Worm (Caenorhabditis elegans) whole organism, L1 larva: ENCODE measurements around the gene aqp-6.

Source experiments
- C04F5.9 ChIP-seq: sonication (generic microtip); optimal IDR thresholded peaks from 2 replicates; lab custom pipeline; 2016; ENCODE audit warnings: missing genetic modification characterization, missing compliant biosample characterization
- C16A3.4 ChIP-seq: fragments of 150-350 bp; optimal IDR thresholded peaks from 2 replicates; lab custom pipeline; 2014; ENCODE audit warnings: missing biosample characterization, missing genetic modification characterization
- C34B4.2 ChIP-seq: sonication (generic microtip); optimal IDR thresholded peaks from 2 replicates; lab custom pipeline; 2017; ENCODE audit warnings: mild to moderate bottlenecking, missing genetic modification characterization, missing compliant biosample characterization
- Y116A8C.19 ChIP-seq: sonication (generic microtip); optimal IDR thresholded peaks from 2 replicates; lab custom pipeline; 2016; ENCODE audit warnings: missing compliant biosample characterization, missing genetic modification characterization, borderline replicate concordance
- alr-1 ChIP-seq: fragments of 200-800 bp; sonication (Bioruptor generic); optimal IDR thresholded peaks from 2 replicates; lab custom pipeline; 2018; ENCODE audit warnings: borderline replicate concordance, mild to moderate bottlenecking, missing genetic modification characterization, missing compliant biosample characterization
- ama-1 ChIP-seq: fragments of 150-350 bp; optimal IDR thresholded peaks from 2 replicates; lab custom pipeline; 2014
- ceh-8 ChIP-seq: fragments of 200-800 bp; sonication (Bioruptor generic); optimal IDR thresholded peaks from 2 replicates; lab custom pipeline; 2018; ENCODE audit warnings: mild to moderate bottlenecking, missing genetic modification characterization, moderate library complexity, missing compliant biosample characterization
- ceh-82 ChIP-seq, 3 experiments: fragments of 150-350 bp in 1 of 3; sonication (generic microtip) in 2 of 3; optimal IDR thresholded peaks; 2 replicates each; lab custom pipeline; 2014 to 2017; ENCODE audit warnings: missing biosample characterization in 3 of 3, missing genetic modification characterization in 3 of 3
- dpl-1 ChIP-seq, 3 experiments: fragments of 150-350 bp in 2 of 3; sonication (generic microtip) in 1 of 3; optimal IDR thresholded peaks; 2 replicates each; lab custom pipeline; 2014 to 2017; ENCODE audit warnings: missing biosample characterization in 3 of 3, missing genetic modification characterization in 3 of 3, missing genetic modification reagents in 3 of 3
- dsc-1 ChIP-seq: sonication (generic microtip); optimal IDR thresholded peaks from 2 replicates; lab custom pipeline; 2016; ENCODE audit warnings: mild to moderate bottlenecking, missing genetic modification characterization, missing compliant biosample characterization
- efl-1 ChIP-seq, 4 experiments: fragments of 150-350 bp; optimal IDR thresholded peaks in 3 of 4; peaks in 1 of 4; 1 replicate in 1 of 4; 2 replicates in 3 of 4; lab custom pipeline; 2014; ENCODE audit warnings: missing biosample characterization in 2 of 4, missing genetic modification characterization in 2 of 4, missing genetic modification reagents in 2 of 4
- efl-3 ChIP-seq: fragments of 200-800 bp; sonication (Bioruptor generic); optimal IDR thresholded peaks from 2 replicates; lab custom pipeline; 2018; ENCODE audit warnings: mild to moderate bottlenecking, missing genetic modification characterization, missing compliant biosample characterization
- fkh-10 ChIP-seq: sonication (generic microtip); optimal IDR thresholded peaks from 2 replicates; lab custom pipeline; 2017; ENCODE audit warnings: missing biosample characterization, missing genetic modification reagents, missing genetic modification characterization
- fkh-4 ChIP-seq: sonication (generic microtip); optimal IDR thresholded peaks from 2 replicates; lab custom pipeline; 2016; ENCODE audit warnings: missing compliant biosample characterization, missing genetic modification characterization, borderline replicate concordance
- grh-1 ChIP-seq: fragments of 200-800 bp; sonication (Bioruptor generic); IDR thresholded peaks from 2 replicates; pipeline ENCODE4 v1.3.6; 2022; ENCODE audit warnings: missing genetic modification reagents, missing genetic modification characterization, missing compliant biosample characterization
- hlh-17 ChIP-seq: fragments of 200-800 bp; sonication (Bioruptor generic); optimal IDR thresholded peaks from 2 replicates; lab custom pipeline; 2018; ENCODE audit warnings: missing genetic modification characterization, mild to moderate bottlenecking, missing compliant biosample characterization, moderate library complexity, borderline replicate concordance
- irx-1 ChIP-seq: sonication (generic microtip); optimal IDR thresholded peaks from 2 replicates; lab custom pipeline; 2016; ENCODE audit warnings: missing genetic modification characterization, missing compliant biosample characterization
- jun-1 ChIP-seq: fragments of 150-350 bp; optimal IDR thresholded peaks from 2 replicates; lab custom pipeline; 2014; ENCODE audit warnings: missing biosample characterization, missing genetic modification reagents, missing genetic modification characterization
- lin-14 ChIP-seq: fragments of 200-800 bp; sonication (Bioruptor generic); optimal IDR thresholded peaks from 2 replicates; lab custom pipeline; 2018; ENCODE audit warnings: mild to moderate bottlenecking, missing genetic modification characterization, moderate library complexity, missing compliant biosample characterization
- lir-3 ChIP-seq: sonication (generic microtip); optimal IDR thresholded peaks from 2 replicates; lab custom pipeline; 2016; ENCODE audit warnings: mild to moderate bottlenecking, missing genetic modification characterization, moderate library complexity, missing compliant biosample characterization; ENCODE audit not compliant: poor library complexity
- lsy-2 ChIP-seq, 2 experiments: fragments of 150-350 bp; optimal IDR thresholded peaks; 2 replicates each; lab custom pipeline; 2014; ENCODE audit warnings: missing biosample characterization in 2 of 2, missing genetic modification characterization in 2 of 2
- mdl-1 ChIP-seq, 2 experiments: fragments of 150-350 bp; optimal IDR thresholded peaks; 2 replicates each; lab custom pipeline; 2014 to 2017; ENCODE audit warnings: missing biosample characterization in 2 of 2, missing genetic modification characterization in 2 of 2, inconsistent platforms in 1 of 2
- mef-2 ChIP-seq: fragments of 150-350 bp; optimal IDR thresholded peaks from 2 replicates; lab custom pipeline; 2014; ENCODE audit warnings: missing biosample characterization, missing genetic modification characterization
- mep-1 ChIP-seq: fragments of 150-350 bp; optimal IDR thresholded peaks from 2 replicates; lab custom pipeline; 2014; ENCODE audit warnings: missing biosample characterization, missing genetic modification characterization
- nhr-11 ChIP-seq: fragments of 150-350 bp; optimal IDR thresholded peaks from 2 replicates; lab custom pipeline; 2014; ENCODE audit warnings: missing biosample characterization, missing genetic modification characterization
- nhr-12 ChIP-seq: sonication (generic microtip); optimal IDR thresholded peaks from 2 replicates; lab custom pipeline; 2017; ENCODE audit warnings: missing biosample characterization, missing genetic modification characterization
- nhr-19 ChIP-seq: fragments of 200-800 bp; sonication (Bioruptor generic); conservative IDR thresholded peaks from 2 replicates; pipeline ENCODE4 v1.3.6; 2022; ENCODE audit warnings: missing genetic modification characterization, missing compliant biosample characterization
- nhr-20 ChIP-seq: sonication (generic microtip); optimal IDR thresholded peaks from 2 replicates; lab custom pipeline; 2016; ENCODE audit warnings: mild to moderate bottlenecking, missing genetic modification characterization, missing compliant biosample characterization
- nhr-237 ChIP-seq: fragments of 150-350 bp; optimal IDR thresholded peaks from 2 replicates; lab custom pipeline; 2014; ENCODE audit warnings: missing biosample characterization, missing genetic modification characterization
- nhr-47 ChIP-seq: sonication (generic microtip); optimal IDR thresholded peaks from 2 replicates; lab custom pipeline; 2016; ENCODE audit warnings: mild to moderate bottlenecking, missing genetic modification characterization, moderate library complexity, missing compliant biosample characterization
- nhr-71 ChIP-seq: sonication (generic microtip); optimal IDR thresholded peaks from 2 replicates; lab custom pipeline; 2016; ENCODE audit warnings: mild to moderate bottlenecking, missing genetic modification characterization, moderate library complexity, missing compliant biosample characterization
- nhr-90 ChIP-seq: sonication (generic microtip); optimal IDR thresholded peaks from 2 replicates; lab custom pipeline; 2016; ENCODE audit warnings: mild to moderate bottlenecking, missing genetic modification characterization, missing compliant biosample characterization; ENCODE audit not compliant: poor library complexity
- rnt-1 ChIP-seq: sonication (generic microtip); optimal IDR thresholded peaks from 2 replicates; lab custom pipeline; 2016; ENCODE audit warnings: mild to moderate bottlenecking, missing genetic modification characterization, moderate library complexity, missing compliant biosample characterization
- skn-1 ChIP-seq: fragments of 150-350 bp; optimal IDR thresholded peaks from 2 replicates; lab custom pipeline; 2014; ENCODE audit warnings: missing biosample characterization, missing genetic modification characterization
- snu-23 ChIP-seq: sonication (generic microtip); optimal IDR thresholded peaks from 2 replicates; lab custom pipeline; 2016; ENCODE audit warnings: missing genetic modification characterization, missing compliant biosample characterization
- sptf-1 ChIP-seq: fragments of 150-350 bp; optimal IDR thresholded peaks from 2 replicates; lab custom pipeline; 2014; ENCODE audit warnings: missing biosample characterization, missing genetic modification characterization
- sup-37 ChIP-seq: fragments of 200-800 bp; sonication (Bioruptor generic); optimal IDR thresholded peaks from 2 replicates; lab custom pipeline; 2018; ENCODE audit warnings: mild to moderate bottlenecking, missing genetic modification characterization, missing compliant biosample characterization
- tbx-2 ChIP-seq: sonication (generic microtip); optimal IDR thresholded peaks from 2 replicates; lab custom pipeline; 2016; ENCODE audit warnings: missing genetic modification characterization, missing compliant biosample characterization
- tlp-1 ChIP-seq: fragments of 150-350 bp; optimal IDR thresholded peaks from 2 replicates; lab custom pipeline; 2014; ENCODE audit warnings: missing biosample characterization, missing genetic modification characterization
- unc-30 ChIP-seq: sonication (generic microtip); optimal IDR thresholded peaks from 2 replicates; lab custom pipeline; 2017; ENCODE audit warnings: missing biosample characterization, missing genetic modification characterization
- unc-86 ChIP-seq: sonication (generic microtip); optimal IDR thresholded peaks from 2 replicates; lab custom pipeline; 2016; ENCODE audit warnings: missing genetic modification characterization, missing compliant biosample characterization
- unc-98 ChIP-seq: fragments of 200-800 bp; sonication (Bioruptor generic); IDR thresholded peaks from 2 replicates; pipeline ENCODE4 v1.3.6; 2022; ENCODE audit warnings: missing genetic modification characterization, missing compliant biosample characterization
- xbp-1 ChIP-seq: sonication (generic microtip); optimal IDR thresholded peaks from 2 replicates; lab custom pipeline; 2016; ENCODE audit warnings: missing genetic modification characterization, missing compliant biosample characterization
- zag-1 ChIP-seq: fragments of 150-350 bp; optimal IDR thresholded peaks from 2 replicates; lab custom pipeline; 2014; ENCODE audit warnings: missing biosample characterization, missing genetic modification characterization
- zip-4 ChIP-seq: fragments of 200-800 bp; sonication (Bioruptor generic); optimal IDR thresholded peaks from 2 replicates; lab custom pipeline; 2018; ENCODE audit warnings: mild to moderate bottlenecking, missing genetic modification characterization, moderate library complexity, missing compliant biosample characterization

The aqp-6 gene

ce11 chrV:10670817-10671216 lies 22.6 kb downstream of the aqp-6 start:
- TF ChIP-seq dpl-1 (GFP tag; optimal IDR thresholded peaks at IDR 0.05; lab: Kevin White, UChicago) (no peak), fkh-10 (GFP tag; lab: Kevin White, UChicago) (no peak), nhr-71 (no peak), hlh-17 (no peak), fkh-4 (no peak), tlp-1 (tag; lab: Kevin White, UChicago) (no peak), unc-30 (no peak), mef-2 (tag; lab: Kevin White, UChicago) (no peak)
- TF ChIP-seq, all 84 proteins: peak for 0

DNA sequence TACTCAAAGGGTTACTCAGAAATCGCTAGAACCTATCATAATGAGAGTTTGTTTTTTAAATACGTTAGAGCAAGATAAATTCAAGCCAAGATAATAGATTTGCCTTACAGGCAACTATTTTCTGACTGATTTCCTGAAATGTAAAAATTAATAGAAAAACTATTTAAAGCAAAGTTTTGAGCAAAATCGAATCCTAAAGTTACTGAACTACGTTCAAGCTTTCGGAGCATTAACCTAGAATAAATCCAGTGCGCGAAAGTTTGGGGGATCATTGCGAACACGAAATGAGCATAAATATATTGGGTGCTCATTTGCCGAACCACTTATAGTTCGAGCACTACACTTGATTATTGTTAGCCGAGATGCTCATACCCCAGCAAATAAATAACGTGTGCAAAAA lies 23.4 kb downstream of the aqp-6 start, which contains the start of gene ceh-22:
TSS of gene ceh-22 (plus strand) at position 301 of the 400 bp plus-strand sequence.
- TF ChIP-seq sptf-1 (tag; lab: Kevin White, UChicago) (no peak), zip-4 (GFP tag; lab: Kevin White, UChicago) (no peak), C34B4.2 (no peak), lir-3 (tag; lab: Kevin White, UChicago) (no peak), unc-30 (no peak), zag-1 (tag; lab: Kevin White, UChicago) (no peak), unc-86 (tag; lab: Kevin White, UChicago) (no peak), rnt-1 (tag; lab: Kevin White, UChicago) (no peak), C16A3.4 (tag; lab: Kevin White, UChicago) (no peak), xbp-1 (tag; lab: Kevin White, UChicago) (no peak), nhr-90 (no peak), irx-1 (tag; lab: Kevin White, UChicago) (no peak), ama-1 (lab: Kevin White, UChicago) (no peak), C04F5.9 (tag; lab: Kevin White, UChicago) (no peak)

DNA sequence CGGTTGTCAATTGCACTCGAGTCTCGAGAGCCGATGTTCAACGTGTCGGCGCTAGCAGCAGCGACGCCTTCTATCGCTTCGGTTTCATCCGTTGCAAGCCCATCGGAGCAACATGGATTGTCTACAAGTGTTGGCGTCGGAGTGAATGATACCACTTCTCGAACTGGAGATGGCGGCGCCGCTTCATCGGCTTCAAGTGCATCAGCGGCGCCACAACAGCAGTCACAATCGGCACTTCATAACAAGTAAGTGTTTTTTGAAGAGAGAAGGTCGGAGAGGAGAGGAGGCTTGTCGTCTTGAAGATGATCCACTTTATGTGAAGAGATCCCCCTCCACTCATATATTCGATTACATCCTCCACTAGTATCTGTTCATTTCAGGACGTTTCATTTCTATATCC lies 24.4 kb downstream of the aqp-6 start:
- TF ChIP-seq unc-98 (no peak), alr-1 (no peak), Y116A8C.19 (tag; lab: Kevin White, UChicago) (no peak), mdl-1 (tag; optimal IDR thresholded peaks at IDR 0.05; lab: Kevin White, UChicago) (no peak), nhr-71 (no peak), jun-1 (tag; lab: Kevin White, UChicago) (no peak), sup-37 (GFP tag; lab: Kevin White, UChicago) (peak; percentile 16), nhr-11 (tag; lab: Kevin White, UChicago) (no peak), ceh-8 (GFP tag; lab: Kevin White, UChicago) (no peak), nhr-19 (no peak), lin-14 (GFP tag; lab: Kevin White, UChicago) (peak; percentile 39), C04F5.9 (tag; lab: Kevin White, UChicago) (no peak), nhr-20 (tag; lab: Kevin White, UChicago) (peak; percentile 13), grh-1 (GFP tag; lab: Robert Waterston, UW) (0 out of 2 replicates have a peak, but pooled peaks have one; percentile 34), tbx-2 (tag; lab: Kevin White, UChicago) (peak; percentile 48)

DNA sequence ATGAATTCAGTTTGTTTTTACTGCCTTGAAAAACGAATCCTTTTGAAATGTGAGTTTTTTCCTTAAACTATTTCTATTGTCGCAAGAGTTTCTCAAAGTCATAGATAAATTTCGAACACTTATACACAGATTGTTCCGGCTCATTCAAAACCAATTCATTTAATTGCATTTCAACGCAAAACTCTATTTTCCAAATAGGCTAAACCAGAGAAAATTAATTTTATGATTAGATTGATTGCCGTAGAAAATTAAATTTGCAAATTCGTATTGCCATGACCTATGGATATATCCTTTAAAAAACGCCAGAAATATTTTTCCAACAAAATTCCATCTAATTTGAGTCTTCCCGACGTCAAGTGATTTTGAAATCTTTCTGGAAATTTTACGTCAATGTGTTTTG lies 27.7 kb downstream of the aqp-6 start:
- TF ChIP-seq nhr-71 (peak; percentile 15), lin-14 (GFP tag; lab: Kevin White, UChicago) (peak; percentile 29), dsc-1 (tag; lab: Kevin White, UChicago) (peak; percentile 4), C34B4.2 (no peak)

DNA sequence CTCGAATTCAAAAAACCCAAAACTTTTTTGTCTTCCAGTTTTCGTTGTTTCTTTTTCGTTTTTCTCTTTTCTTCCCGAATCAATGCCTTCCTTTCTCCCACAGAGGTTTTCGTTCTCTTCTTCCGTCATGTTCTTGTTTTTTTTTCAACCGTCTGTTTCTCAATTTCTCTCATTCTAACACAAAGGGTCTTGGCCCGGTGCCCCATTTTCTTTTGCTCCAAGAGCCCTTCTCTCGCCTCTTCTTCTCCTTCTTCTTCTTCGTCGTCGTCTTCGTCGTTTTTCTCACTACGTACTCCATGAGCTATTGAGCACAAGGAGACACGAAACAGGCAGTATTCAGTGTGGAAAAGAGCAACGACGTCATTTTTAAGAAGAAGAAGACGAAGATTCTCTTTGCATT lies 29.2 kb downstream of the aqp-6 start:
- peak; percentile 45 for TF ChIP-seq fkh-10 (GFP tag; lab: Kevin White, UChicago)
- peak; percentile 88 for TF ChIP-seq lin-14 (GFP tag; lab: Kevin White, UChicago)
- no peak for TF ChIP-seq nhr-12 (tag; lab: Kevin White, UChicago)
- TF ChIP-seq mep-1 (tag; lab: Kevin White, UChicago) = peak; percentile 5
- no peak for TF ChIP-seq Y116A8C.19 (tag; lab: Kevin White, UChicago)
- TF ChIP-seq snu-23 (GFP tag; lab: Kevin White, UChicago) = peak; percentile 26
- TF ChIP-seq efl-1 (optimal IDR thresholded peaks at IDR 0.05; lab: Kevin White, UChicago) = peak; percentile 13 to 29
- TF ChIP-seq efl-1 (GFP tag; optimal IDR thresholded peaks at IDR 0.05 in 1 of 2; lab: Kevin White, UChicago) = no peak
- TF ChIP-seq efl-3 (GFP tag; lab: Kevin White, UChicago) = no peak
- TF ChIP-seq xbp-1 (tag; lab: Kevin White, UChicago) = peak; percentile 32
- TF ChIP-seq rnt-1 (tag; lab: Kevin White, UChicago) = peak; percentile 28
- no peak for TF ChIP-seq nhr-237 (tag; lab: Kevin White, UChicago)
- peak; percentile 50 for TF ChIP-seq dsc-1 (tag; lab: Kevin White, UChicago)
- TF ChIP-seq skn-1 (tag; lab: Kevin White, UChicago) = no peak
- TF ChIP-seq ceh-82 (tag; optimal IDR thresholded peaks at IDR 0.05; lab: Kevin White, UChicago) = peak in 1 of 3 experiments; percentile 51
- TF ChIP-seq nhr-47 (tag; lab: Kevin White, UChicago) = peak; percentile 37
- peak; percentile 51 for TF ChIP-seq nhr-71
- TF ChIP-seq lsy-2 (tag; optimal IDR thresholded peaks at IDR 0.05; lab: Kevin White, UChicago) = peak in 1 of 2 experiments; percentile 55
